Fruit fly (Drosophila melanogaster): ENCODE results near the gene CG14864.

The CG14864 gene

dm6 chr3R:15290642-15291118, 22.3 kb upstream of the CG14864 start, which contains the start of gene CG45218:
Gene CG45218, minus strand, starts transcription at chr3R:15290799.
- TF ChIP-seq Sin3A (optimal IDR thresholded peaks at IDR 0.05) (no peak), ttk (optimal IDR thresholded peaks at IDR 0.05) (no peak), h (optimal IDR thresholded peaks at IDR 0.05) (no peak), Myc (optimal IDR thresholded peaks at IDR 0.05) (no peak), insv (optimal IDR thresholded peaks at IDR 0.05) (no peak), psq (optimal IDR thresholded peaks at IDR 0.05) (no peak)

dm6 chr3R:15289828-15290641, 21.7 kb upstream of the CG14864 start:
- TF ChIP-seq ttk (optimal IDR thresholded peaks at IDR 0.05): no peak
- no peak for TF ChIP-seq insv (optimal IDR thresholded peaks at IDR 0.05)
- TF ChIP-seq psq (optimal IDR thresholded peaks at IDR 0.05): no peak
- TF ChIP-seq h (optimal IDR thresholded peaks at IDR 0.05): no peak

dm6 chr3R:15288802-15289201, 20.5 kb upstream of the CG14864 start:
- TF ChIP-seq ttk (optimal IDR thresholded peaks at IDR 0.05) (no peak), Myc (optimal IDR thresholded peaks at IDR 0.05) (no peak), Sin3A (optimal IDR thresholded peaks at IDR 0.05) (no peak), insv (optimal IDR thresholded peaks at IDR 0.05) (no peak)

- TF ChIP-seq Myc (optimal IDR thresholded peaks at IDR 0.05) (no peak), ttk (optimal IDR thresholded peaks at IDR 0.05) (no peak), psq (optimal IDR thresholded peaks at IDR 0.05) (no peak), h (optimal IDR thresholded peaks at IDR 0.05) (no peak)
These were observed 19.4 kb upstream of the CG14864 start for dm6 chr3R:15287763-15288162.

dm6 chr3R:15286693-15287041, 18.3 kb upstream of the CG14864 start:
- TF ChIP-seq ttk (optimal IDR thresholded peaks at IDR 0.05): no peak
- no peak for TF ChIP-seq h (optimal IDR thresholded peaks at IDR 0.05)
- TF ChIP-seq insv (optimal IDR thresholded peaks at IDR 0.05): no peak
- TF ChIP-seq Sin3A (optimal IDR thresholded peaks at IDR 0.05): no peak
- TF ChIP-seq psq (optimal IDR thresholded peaks at IDR 0.05): no peak
- TF ChIP-seq Myc (optimal IDR thresholded peaks at IDR 0.05): no peak

dm6 chr3R:15286024-15286692, 17.8 kb upstream of the CG14864 start:
- TF ChIP-seq Sin3A (optimal IDR thresholded peaks at IDR 0.05) (no peak), psq (optimal IDR thresholded peaks at IDR 0.05) (no peak), ttk (optimal IDR thresholded peaks at IDR 0.05) (no peak), insv (optimal IDR thresholded peaks at IDR 0.05) (no peak), Myc (optimal IDR thresholded peaks at IDR 0.05) (no peak), h (optimal IDR thresholded peaks at IDR 0.05) (no peak)

- no peak for TF ChIP-seq psq (optimal IDR thresholded peaks at IDR 0.05)
- no peak for TF ChIP-seq ttk (optimal IDR thresholded peaks at IDR 0.05)
- TF ChIP-seq Myc (optimal IDR thresholded peaks at IDR 0.05): no peak
- TF ChIP-seq Sin3A (optimal IDR thresholded peaks at IDR 0.05): no peak
- TF ChIP-seq insv (optimal IDR thresholded peaks at IDR 0.05): no peak
- no peak for TF ChIP-seq h (optimal IDR thresholded peaks at IDR 0.05)
These were observed 14.9 kb upstream of the CG14864 start for dm6 chr3R:15282982-15283809.

dm6 chr3R:15282326-15282725, 14.0 kb upstream of the CG14864 start:
- no peak for TF ChIP-seq Sin3A (optimal IDR thresholded peaks at IDR 0.05)
- no peak for TF ChIP-seq Myc (optimal IDR thresholded peaks at IDR 0.05)

dm6 chr3R:15281335-15281963, 13.1 kb upstream of the CG14864 start:
- TF ChIP-seq Sin3A (optimal IDR thresholded peaks at IDR 0.05): no peak
- TF ChIP-seq insv (optimal IDR thresholded peaks at IDR 0.05): no peak
- no peak for TF ChIP-seq psq (optimal IDR thresholded peaks at IDR 0.05)
- no peak for TF ChIP-seq ttk (optimal IDR thresholded peaks at IDR 0.05)
- TF ChIP-seq Myc (optimal IDR thresholded peaks at IDR 0.05): no peak
- no peak for TF ChIP-seq h (optimal IDR thresholded peaks at IDR 0.05)

- no peak for TF ChIP-seq ttk (optimal IDR thresholded peaks at IDR 0.05)
- no peak for TF ChIP-seq insv (optimal IDR thresholded peaks at IDR 0.05)
- TF ChIP-seq Myc (optimal IDR thresholded peaks at IDR 0.05): no peak
- TF ChIP-seq Sin3A (optimal IDR thresholded peaks at IDR 0.05): no peak
- no peak for TF ChIP-seq h (optimal IDR thresholded peaks at IDR 0.05)
- TF ChIP-seq psq (optimal IDR thresholded peaks at IDR 0.05): no peak
These were observed 12.4 kb upstream of the CG14864 start for dm6 chr3R:15280619-15281334.

Measured in Kc167 (cell line).